Worm (Caenorhabditis elegans) whole organism, early embryonic: ENCODE results near the gene glb-6.

Experiments
- ama-1 ChIP-seq: fragments of 150-350 bp; optimal IDR thresholded peaks from 2 replicates; lab custom pipeline; 2014
- ceh-13 ChIP-seq: fragments of 200-800 bp; sonication (Bioruptor generic); optimal IDR thresholded peaks from 2 replicates; lab custom pipeline; 2018; ENCODE audit warnings: mild to moderate bottlenecking, missing genetic modification characterization, missing compliant biosample characterization

- no peak for TF ChIP-seq ceh-13 (GFP tag; lab: Kevin White, UChicago)
- no peak for TF ChIP-seq ama-1
Measured at ce11 chrV:5601263-5601662, 30.9 kb upstream of the glb-6 start, which contains the start of gene CD4.8.
